Worm (Caenorhabditis elegans): Measurements from ENCODE around the gene unc-8.

Gene unc-8

ce11 chrIV:7188528-7189422 lies 8.2 kb upstream of the unc-8 start, which contains the start of gene srlf-7 (continued):
- TF ChIP-seq attf-5 (GFP tag; optimal IDR thresholded peaks at IDR 0.05) = peak; percentile 51
- TF ChIP-seq somi-1 (GFP tag; optimal IDR thresholded peaks at IDR 0.05) = no peak
- no peak for TF ChIP-seq F57A8.1 (GFP tag; optimal IDR thresholded peaks at IDR 0.05)
- TF ChIP-seq F52B5.7 (tag; optimal IDR thresholded peaks at IDR 0.05) = no peak
- peak; percentile 96 for TF ChIP-seq nhr-80 (tag; optimal IDR thresholded peaks at IDR 0.05)
- TF ChIP-seq C06A6.2 (GFP tag; conservative IDR thresholded peaks at IDR 0.05) = no peak
- TF ChIP-seq Y95B8A.8 (GFP tag; IDR thresholded peaks at IDR 0.05) = no peak
- peak; percentile 27 to 65 for TF ChIP-seq let-607 (tag; optimal IDR thresholded peaks at IDR 0.05)
- no peak for TF ChIP-seq D2030.7 (GFP tag; IDR thresholded peaks at IDR 0.05)
- no peak for TF ChIP-seq ztf-28 (GFP tag; IDR thresholded peaks at IDR 0.05)
- peak; percentile 11 for TF ChIP-seq lin-54 (GFP tag; optimal IDR thresholded peaks at IDR 0.05)
- TF ChIP-seq snpc-3.4 (tag; optimal IDR thresholded peaks at IDR 0.05) = no peak
- TF ChIP-seq let-526 (GFP tag; IDR thresholded peaks at IDR 0.05) = no peak
- TF ChIP-seq nhr-90 (tag; optimal IDR thresholded peaks at IDR 0.05) = no peak
- no peak for TF ChIP-seq zim-3 (tag; optimal IDR thresholded peaks at IDR 0.05)
- TF ChIP-seq ztf-22 (GFP tag; optimal IDR thresholded peaks at IDR 0.05) = peak; percentile 54
- no peak for TF ChIP-seq mel-28 (tag; optimal IDR thresholded peaks at IDR 0.05; ENCODE audit: borderline replicate concordance)
- no peak for TF ChIP-seq hsf-1 (GFP tag; IDR thresholded peaks at IDR 0.05)
- peak; percentile 80 for TF ChIP-seq pha-4 (tag; optimal IDR thresholded peaks at IDR 0.05)
- TF ChIP-seq C17E4.6 (GFP tag; IDR thresholded peaks at IDR 0.05) = no peak

ce11 chrIV:7190409-7190808 lies 6.5 kb upstream of the unc-8 start:
- TF ChIP-seq ztf-26 (tag; optimal IDR thresholded peaks at IDR 0.05) (peak; percentile 34), nhr-80 (tag; optimal IDR thresholded peaks at IDR 0.05) (peak; percentile 76), ZK185.1 (tag; optimal IDR thresholded peaks at IDR 0.05; ENCODE audit: poor library complexity, severe bottlenecking) (peak; percentile 1), atf-7 (tag; optimal IDR thresholded peaks at IDR 0.05) (peak; percentile 57), ceh-91 (GFP tag; IDR thresholded peaks at IDR 0.05) (no peak), ceh-27 (GFP tag; optimal IDR thresholded peaks at IDR 0.05) (no peak)

DNA sequence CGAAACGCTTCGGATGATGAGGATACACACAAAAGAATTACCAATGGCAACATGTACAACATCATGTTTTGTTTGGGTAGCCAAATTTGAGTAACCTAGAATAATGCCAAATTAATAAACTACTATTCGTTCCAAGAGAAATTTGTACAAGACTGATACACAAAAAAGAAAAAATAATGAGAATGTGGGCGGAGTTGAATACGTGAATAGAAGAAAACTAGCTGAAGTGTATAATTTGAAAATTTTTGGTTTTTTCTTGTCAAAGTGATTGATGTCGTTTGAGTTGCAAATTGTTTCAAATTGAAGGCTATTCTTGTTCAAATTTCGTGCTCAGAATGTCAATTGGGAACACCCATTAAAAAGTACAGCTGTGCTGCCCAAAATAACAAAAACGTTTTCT lies 5.2 kb upstream of the unc-8 start, which contains the start of gene R13A1.5:
Gene R13A1.5 (minus strand): TSS at position 101 of the 400 bp plus-strand sequence.
- TF ChIP-seq ets-4 (GFP tag; optimal IDR thresholded peaks at IDR 0.05) = no peak
- no peak for TF ChIP-seq ama-1 (optimal IDR thresholded peaks at IDR 0.05)
- no peak for TF ChIP-seq ama-1 (GFP tag; optimal IDR thresholded peaks at IDR 0.05)
- no peak for TF ChIP-seq B0336.3 (GFP tag; IDR thresholded peaks at IDR 0.05)

- TF ChIP-seq lsy-27 (tag; optimal IDR thresholded peaks at IDR 0.05; ENCODE audit: borderline replicate concordance, insufficient read depth) (no peak), attf-3 (GFP tag; conservative IDR thresholded peaks at IDR 0.05) (no peak)
Measured at ce11 chrIV:7195734-7196133, 1.2 kb upstream of the unc-8 start, which contains the start of gene best-16. Gene best-16 (minus strand): TSS chrIV:7195834.

DNA sequence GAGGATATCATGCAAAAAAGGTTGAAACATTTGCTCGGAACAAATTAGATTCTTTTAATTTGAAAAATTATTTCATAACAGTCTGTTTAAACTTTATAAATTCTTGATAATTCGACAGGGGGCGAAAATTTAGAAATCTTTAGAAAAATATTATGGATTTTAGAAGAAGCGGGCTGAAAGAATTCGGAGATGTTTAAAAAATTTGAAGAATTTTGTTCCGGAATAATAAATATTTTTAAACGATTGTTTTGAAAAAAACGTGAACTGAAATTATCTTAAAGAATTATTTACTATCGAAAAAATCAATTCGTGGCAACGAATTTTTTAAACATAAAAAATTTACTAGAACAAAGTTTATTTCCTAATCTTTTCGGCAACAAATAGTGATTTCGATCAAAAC lies 6.7 kb downstream of the unc-8 start, which contains the start of gene R13A1.3:
Gene R13A1.3 (plus strand): TSS at position 301 of the 400 bp plus-strand sequence.
- TF ChIP-seq him-1 (tag; optimal IDR thresholded peaks at IDR 0.05) = no peak
- no peak for TF ChIP-seq mel-28 (tag; optimal IDR thresholded peaks at IDR 0.05; ENCODE audit: borderline replicate concordance)
- no peak for TF ChIP-seq F10E7.11 (tag; optimal IDR thresholded peaks at IDR 0.05)
- TF ChIP-seq nfya-1 (tag; optimal IDR thresholded peaks at IDR 0.05; ENCODE audit: borderline replicate concordance, insufficient read depth) = no peak
- TF ChIP-seq C17E4.6 (GFP tag; IDR thresholded peaks at IDR 0.05) = no peak
- TF ChIP-seq ceh-58 (GFP tag; IDR thresholded peaks at IDR 0.05) = no peak
- no peak for TF ChIP-seq tlf-1 (GFP tag; optimal IDR thresholded peaks at IDR 0.05)
- no peak for TF ChIP-seq F55B11.4 (tag; optimal IDR thresholded peaks at IDR 0.05; ENCODE audit: borderline replicate concordance, insufficient read depth)
- no peak for TF ChIP-seq ama-1 (optimal IDR thresholded peaks at IDR 0.05)
- no peak for TF ChIP-seq ama-1 (GFP tag; optimal IDR thresholded peaks at IDR 0.05)
- no peak for TF ChIP-seq let-607 (tag; optimal IDR thresholded peaks at IDR 0.05)
- no peak for TF ChIP-seq ZK185.1 (tag; optimal IDR thresholded peaks at IDR 0.05; ENCODE audit: poor library complexity, severe bottlenecking)
- no peak for TF ChIP-seq somi-1 (GFP tag; optimal IDR thresholded peaks at IDR 0.05)
- TF ChIP-seq gei-17 (GFP tag; optimal IDR thresholded peaks at IDR 0.05) = no peak
